Fruit fly (Drosophila melanogaster) S2 (cell line): Measurements from ENCODE around the gene Crz.

Experiments
- CG8478 ChIP-seq: fragments of >200 bp; optimal IDR thresholded peaks from 2 replicates; lab custom pipeline; 2018
- CTCF ChIP-seq, 2 experiments: fragments of >200 bp; optimal IDR thresholded peaks; 2 replicates each; lab custom pipeline; 2018

- TF ChIP-seq CTCF (optimal IDR thresholded peaks at IDR 0.05; lab: Kevin White, UChicago) (no peak), CG8478 (lab: Kevin White, UChicago) (no peak)
Observed at dm6 chr3R:14311027-14311426, 3.6 kb upstream of the Crz start.
